Fruit fly (Drosophila melanogaster) whole organism, prepupa: ENCODE data around the gene Osi4.

ENCODE experiments used
- Blimp-1 ChIP-seq: fragments of 200-800 bp; sonication (Bioruptor generic); optimal IDR thresholded peaks from 3 replicates; lab custom pipeline; 2017; ENCODE audit warnings: missing biosample characterization, missing genetic modification characterization, mild to moderate bottlenecking, moderate library complexity, missing genetic modification reagents
- CG10669 ChIP-seq: fragments of 200-800 bp; sonication (Bioruptor generic); optimal IDR thresholded peaks from 3 replicates; lab custom pipeline; 2018; ENCODE audit warnings: missing biosample characterization, mild to moderate bottlenecking, missing genetic modification characterization, moderate library complexity
- CG11294 ChIP-seq: fragments of 200-800 bp; sonication (Bioruptor generic); IDR thresholded peaks from 2 replicates; pipeline ENCODE4 v1.3.6; 2022; ENCODE audit warnings: missing biosample characterization, missing genetic modification characterization
- CG11762 ChIP-seq: fragments of 200-800 bp; sonication (Bioruptor generic); optimal IDR thresholded peaks from 3 replicates; lab custom pipeline; 2016; ENCODE audit warnings: missing biosample characterization, missing genetic modification characterization; ENCODE audit not compliant: insufficient read depth
- CG11902 ChIP-seq: fragments of 200-800 bp; sonication (Bioruptor generic); optimal IDR thresholded peaks from 3 replicates; lab custom pipeline; 2016; ENCODE audit warnings: missing biosample characterization, missing genetic modification characterization
- CG15336 ChIP-seq: fragments of 200-800 bp; sonication (Bioruptor generic); IDR thresholded peaks from 2 replicates; pipeline ENCODE4 v1.3.6; 2022; ENCODE audit warnings: missing biosample characterization, missing genetic modification characterization
- CG1621 ChIP-seq: fragments of 200-800 bp; sonication (Bioruptor generic); optimal IDR thresholded peaks from 3 replicates; lab custom pipeline; 2018; ENCODE audit warnings: missing biosample characterization, mild to moderate bottlenecking, missing genetic modification characterization
- CG3032 ChIP-seq: fragments of 200-800 bp; optimal IDR thresholded peaks from 2 replicates; lab custom pipeline; 2019; ENCODE audit warnings: missing biosample characterization, mild to moderate bottlenecking, missing genetic modification characterization, moderate library complexity
- CG31627 ChIP-seq: fragments of 200-800 bp; sonication (Bioruptor generic); optimal IDR thresholded peaks from 3 replicates; lab custom pipeline; 2016; ENCODE audit warnings: missing biosample characterization, missing genetic modification characterization
- CG32006 ChIP-seq: fragments of 200-800 bp; sonication (Bioruptor generic); optimal IDR thresholded peaks from 3 replicates; lab custom pipeline; 2017; ENCODE audit warnings: missing biosample characterization, mild to moderate bottlenecking, missing genetic modification characterization
- CG34406 ChIP-seq: fragments of 200-800 bp; sonication (Bioruptor generic); optimal IDR thresholded peaks from 3 replicates; lab custom pipeline; 2016; ENCODE audit warnings: missing biosample characterization, missing genetic modification characterization
- CG3919 ChIP-seq: fragments of 200-800 bp; sonication (Bioruptor generic); optimal IDR thresholded peaks from 3 replicates; lab custom pipeline; 2016; ENCODE audit warnings: missing biosample characterization, missing genetic modification characterization
- CG4318 ChIP-seq: fragments of 200-800 bp; sonication (Bioruptor generic); optimal IDR thresholded peaks from 3 replicates; lab custom pipeline; 2017; ENCODE audit warnings: missing biosample characterization, mild to moderate bottlenecking, missing genetic modification characterization
- CG6276 ChIP-seq: fragments of 200-800 bp; sonication (Bioruptor generic); optimal IDR thresholded peaks from 2 replicates; lab custom pipeline; 2017; ENCODE audit warnings: missing biosample characterization, mild to moderate bottlenecking, missing genetic modification characterization
- CG6792 ChIP-seq: fragments of 200-800 bp; sonication (Bioruptor generic); optimal IDR thresholded peaks from 3 replicates; lab custom pipeline; 2016; ENCODE audit warnings: missing biosample characterization, missing genetic modification characterization
- CG6808 ChIP-seq: fragments of 200-800 bp; sonication (Bioruptor generic); optimal IDR thresholded peaks from 3 replicates; lab custom pipeline; 2017; ENCODE audit warnings: missing biosample characterization, missing genetic modification characterization, mild to moderate bottlenecking, moderate library complexity, missing genetic modification reagents
- CG6854 ChIP-seq: fragments of 200-800 bp; sonication (Bioruptor generic); optimal IDR thresholded peaks from 2 replicates; lab custom pipeline; 2017; ENCODE audit warnings: missing biosample characterization, mild to moderate bottlenecking, missing genetic modification characterization
- CG7368 ChIP-seq: fragments of 200-800 bp; sonication (Bioruptor generic); optimal IDR thresholded peaks from 3 replicates; lab custom pipeline; 2016; ENCODE audit warnings: missing biosample characterization, missing genetic modification characterization
- CG8319 ChIP-seq: fragments of 200-800 bp; sonication (Bioruptor generic); optimal IDR thresholded peaks from 3 replicates; lab custom pipeline; 2016; ENCODE audit warnings: missing biosample characterization, missing genetic modification characterization
- CG8632 ChIP-seq: fragments of 200-800 bp; sonication (Bioruptor generic); optimal IDR thresholded peaks from 3 replicates; lab custom pipeline; 2016; ENCODE audit warnings: missing biosample characterization, missing genetic modification characterization
- Eip78C ChIP-seq: fragments of 200-800 bp; sonication (Bioruptor generic); peaks from one replicate; lab custom pipeline; 2016; ENCODE audit warnings: missing biosample characterization, missing genetic modification characterization
- Eip93F ChIP-seq: fragments of 200-800 bp; sonication (Bioruptor generic); optimal IDR thresholded peaks from 2 replicates; lab custom pipeline; 2016; ENCODE audit warnings: missing biosample characterization, mild to moderate bottlenecking, missing genetic modification characterization
- Ets21C ChIP-seq: fragments of 200-800 bp; sonication (Bioruptor generic); optimal IDR thresholded peaks from 3 replicates; lab custom pipeline; 2016; ENCODE audit warnings: missing biosample characterization, missing genetic modification characterization
- Hr4 ChIP-seq: fragments of 200-800 bp; sonication (Bioruptor generic); optimal IDR thresholded peaks from 3 replicates; lab custom pipeline; 2016; ENCODE audit warnings: missing biosample characterization, missing genetic modification characterization
- Lpt ChIP-seq: fragments of 200-800 bp; sonication (Bioruptor generic); optimal IDR thresholded peaks from 3 replicates; lab custom pipeline; 2016; ENCODE audit warnings: missing biosample characterization, missing genetic modification characterization
- OdsH ChIP-seq: fragments of 200-800 bp; sonication (Bioruptor generic); optimal IDR thresholded peaks from 3 replicates; lab custom pipeline; 2016; ENCODE audit warnings: missing biosample characterization, missing genetic modification characterization
- Sox15 ChIP-seq: fragments of 200-800 bp; sonication (Bioruptor generic); optimal IDR thresholded peaks from 3 replicates; lab custom pipeline; 2016; ENCODE audit warnings: missing biosample characterization, missing genetic modification characterization
- acj6 ChIP-seq: fragments of 200-800 bp; sonication (Bioruptor generic); optimal IDR thresholded peaks from 3 replicates; lab custom pipeline; 2016; ENCODE audit warnings: missing biosample characterization, missing genetic modification characterization
- dac ChIP-seq: fragments of 200-800 bp; sonication (Bioruptor generic); optimal IDR thresholded peaks from 2 replicates; lab custom pipeline; 2017; ENCODE audit warnings: missing biosample characterization, mild to moderate bottlenecking, missing genetic modification characterization
- dsx ChIP-seq: fragments of 200-800 bp; optimal IDR thresholded peaks from 3 replicates; lab custom pipeline; 2019; ENCODE audit warnings: missing biosample characterization, mild to moderate bottlenecking, missing genetic modification characterization, moderate library complexity; ENCODE audit not compliant: poor library complexity, severe bottlenecking
- eg ChIP-seq: fragments of 200-800 bp; sonication (Bioruptor generic); IDR thresholded peaks from 3 replicates; pipeline ENCODE4 v1.3.6; 2022; ENCODE audit warnings: missing biosample characterization, missing genetic modification characterization
- esn ChIP-seq: fragments of 200-800 bp; sonication (Bioruptor generic); optimal IDR thresholded peaks from 2 replicates; lab custom pipeline; 2016; ENCODE audit warnings: missing biosample characterization, mild to moderate bottlenecking, missing genetic modification characterization, moderate library complexity
- fd59A ChIP-seq: fragments of 200-800 bp; sonication (Bioruptor generic); optimal IDR thresholded peaks from 2 replicates; lab custom pipeline; 2017; ENCODE audit warnings: missing biosample characterization, mild to moderate bottlenecking, missing genetic modification characterization, missing genetic modification reagents
- fkh ChIP-seq: fragments of 200-800 bp; sonication (Bioruptor generic); optimal IDR thresholded peaks from 3 replicates; lab custom pipeline; 2017; ENCODE audit warnings: missing biosample characterization, mild to moderate bottlenecking, missing genetic modification characterization, moderate library complexity
- net ChIP-seq: fragments of 200-800 bp; sonication (Bioruptor generic); optimal IDR thresholded peaks from 3 replicates; lab custom pipeline; 2016; ENCODE audit warnings: missing biosample characterization, missing genetic modification characterization
- spab ChIP-seq: fragments of 200-800 bp; sonication (Bioruptor generic); optimal IDR thresholded peaks from 2 replicates; lab custom pipeline; 2017; ENCODE audit warnings: missing biosample characterization, mild to moderate bottlenecking, missing genetic modification characterization, missing genetic modification reagents
- ss ChIP-seq, 2 experiments: fragments of 200-800 bp; sonication (Bioruptor generic); optimal IDR thresholded peaks; 2 replicates in 1 of 2; 3 replicates in 1 of 2; lab custom pipeline; 2017 to 2018; ENCODE audit warnings: mild to moderate bottlenecking in 2 of 2, missing biosample characterization in 2 of 2, missing genetic modification characterization in 2 of 2, moderate library complexity in 1 of 2
- svp ChIP-seq: fragments of 200-800 bp; sonication (Bioruptor generic); peaks from one replicate; lab custom pipeline; 2016; ENCODE audit warnings: missing biosample characterization, missing genetic modification characterization
- topi ChIP-seq: fragments of 200-800 bp; sonication (Bioruptor generic); optimal IDR thresholded peaks from 3 replicates; lab custom pipeline; 2016; ENCODE audit warnings: missing biosample characterization, missing genetic modification characterization
- vri ChIP-seq: fragments of 200-800 bp; sonication (Bioruptor generic); optimal IDR thresholded peaks from 3 replicates; lab custom pipeline; 2016; ENCODE audit warnings: missing biosample characterization, mild to moderate bottlenecking, missing genetic modification characterization

Osi4 gene

DNA sequence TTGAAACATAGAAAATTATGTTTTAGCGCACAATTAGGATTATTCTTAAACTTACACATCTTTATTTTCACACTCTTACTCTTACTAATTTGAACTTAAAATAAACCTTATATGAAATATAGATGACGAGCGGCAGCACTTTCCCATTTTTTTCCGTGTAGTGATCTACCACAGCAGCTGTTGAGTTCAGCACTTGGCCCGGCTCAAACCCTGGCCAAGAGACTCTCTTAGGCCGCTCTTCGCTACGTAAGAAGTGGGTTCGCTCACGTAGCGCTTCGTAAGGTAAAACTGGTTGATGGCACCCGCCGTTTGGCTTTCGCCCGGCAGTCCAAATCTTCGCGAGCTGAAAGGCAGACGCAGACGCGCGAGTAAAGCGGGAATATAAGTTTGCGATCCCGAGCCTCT, 23.1 kb downstream of the Osi4 start, which contains the start of gene Osi24 (continued):
- peak; percentile 68 for TF ChIP-seq topi (GFP tag; lab: Kevin White, UChicago)
- peak; percentile 81 for TF ChIP-seq dac (GFP tag; lab: Kevin White, UChicago)
- TF ChIP-seq CG11294 (GFP tag; lab: Robert Waterston, UW): peak; percentile 57
- TF ChIP-seq CG32006 (GFP tag; lab: Kevin White, UChicago): peak; percentile 93
- TF ChIP-seq Eip78C (GFP tag; lab: Kevin White, UChicago): peak; percentile 96
- peak; percentile 78 for TF ChIP-seq CG6276 (GFP tag; lab: Kevin White, UChicago)
- TF ChIP-seq esn: peak; percentile 75
- TF ChIP-seq CG4318 (GFP tag; lab: Kevin White, UChicago): peak; percentile 79
- no peak for TF ChIP-seq CG6854 (GFP tag; lab: Kevin White, UChicago)
- peak; percentile 64 for TF ChIP-seq CG34406 (GFP tag; lab: Kevin White, UChicago)
- TF ChIP-seq spab: peak; percentile 58
- peak; percentile 94 for TF ChIP-seq CG15336
- peak; percentile 63 for TF ChIP-seq CG10669 (GFP tag; lab: Kevin White, UChicago)
- peak; percentile 53 for TF ChIP-seq CG31627
- peak; percentile 86 for TF ChIP-seq CG3919 (GFP tag; lab: Kevin White, UChicago)
- peak; percentile 23 to 24 for TF ChIP-seq ss (GFP tag; optimal IDR thresholded peaks at IDR 0.05; lab: Kevin White, UChicago)
- TF ChIP-seq fd59A: peak; percentile 35
- TF ChIP-seq fkh (GFP tag; lab: Kevin White, UChicago): no peak
- TF ChIP-seq Hr4 (GFP tag; lab: Kevin White, UChicago): peak; percentile 94
- TF ChIP-seq eg (GFP tag; lab: Robert Waterston, UW): peak; percentile 92
- TF ChIP-seq acj6 (GFP tag; lab: Kevin White, UChicago): peak; percentile 78
- TF ChIP-seq CG6792: peak; percentile 72
- TF ChIP-seq dsx (GFP tag; lab: Kevin White, UChicago): peak; percentile 40
- no peak for TF ChIP-seq Blimp-1 (GFP tag; lab: Kevin White, UChicago)
- TF ChIP-seq CG11902 (GFP tag; lab: Kevin White, UChicago): peak; percentile 38
- peak; percentile 61 for TF ChIP-seq CG8319 (GFP tag; lab: Kevin White, UChicago)
- peak; percentile 88 for TF ChIP-seq net (GFP tag; lab: Kevin White, UChicago)
- TF ChIP-seq CG11762 (GFP tag; lab: Kevin White, UChicago): peak; percentile 60
- peak; percentile 38 for TF ChIP-seq Sox15

DNA sequence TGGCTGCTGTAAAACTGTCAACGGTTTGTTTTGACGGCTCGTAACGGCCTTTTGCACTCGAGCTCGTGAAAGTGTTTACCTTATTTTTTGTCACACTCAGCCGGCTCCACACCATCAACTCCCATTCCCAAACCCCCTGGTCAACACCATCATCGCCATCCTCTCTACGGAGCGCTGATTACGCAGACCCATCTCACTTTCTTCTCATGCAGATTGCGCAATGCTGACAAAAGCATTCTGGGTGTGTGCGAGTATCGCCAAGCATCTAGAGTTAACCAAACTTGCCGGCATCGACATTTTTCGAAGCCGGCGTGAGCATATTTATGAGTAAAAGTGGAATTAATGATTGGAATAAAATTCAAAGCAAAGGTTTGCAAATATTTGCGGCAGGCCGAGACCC, 25.2 kb downstream of the Osi4 start:
- peak; percentile 0 for TF ChIP-seq Eip78C (GFP tag; lab: Kevin White, UChicago)
- TF ChIP-seq CG6808: no peak
- peak; percentile 10 for TF ChIP-seq vri (GFP tag; lab: Kevin White, UChicago)
- TF ChIP-seq spab: no peak
- no peak for TF ChIP-seq CG7368
- no peak for TF ChIP-seq CG3032 (tag; lab: Kevin White, UChicago)
- no peak for TF ChIP-seq CG1621 (tag; lab: Kevin White, UChicago)
- peak; percentile 27 for TF ChIP-seq Blimp-1 (GFP tag; lab: Kevin White, UChicago)
- no peak for TF ChIP-seq Ets21C (GFP tag; lab: Kevin White, UChicago)
- TF ChIP-seq CG8632: no peak
- no peak for TF ChIP-seq Eip93F (GFP tag; lab: Kevin White, UChicago)

DNA sequence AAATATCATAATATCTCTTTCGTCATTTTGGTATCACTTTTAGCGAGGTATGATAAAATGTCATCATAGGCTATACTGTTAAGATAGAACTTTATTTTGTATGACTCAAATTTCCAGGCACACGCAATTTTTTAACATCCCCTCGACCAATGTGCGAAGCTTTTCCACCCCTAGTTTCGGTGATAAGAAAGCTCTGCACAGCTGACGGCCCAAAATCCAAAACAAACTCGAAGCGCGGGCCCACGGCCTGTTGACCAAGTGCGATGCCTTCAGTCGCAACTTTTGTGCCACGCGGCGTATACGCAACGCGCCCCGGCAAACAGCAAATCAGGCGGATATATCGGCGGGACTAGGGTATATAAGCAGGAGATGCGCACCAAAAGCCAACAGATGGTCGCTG, 34.6 kb downstream of the Osi4 start, which contains the start of gene NPFR:
NPFR (plus strand) TSS at position 301 of the 400 bp plus-strand sequence.
- no peak for TF ChIP-seq Sox15
- no peak for TF ChIP-seq OdsH
- no peak for TF ChIP-seq spab
- no peak for TF ChIP-seq Lpt
- TF ChIP-seq fkh (GFP tag; lab: Kevin White, UChicago): no peak
- TF ChIP-seq svp: no peak
